Fruit fly (Drosophila melanogaster) whole organism, prepupa: ENCODE measurements around the gene CG8206.

Experiments
- CG10669 ChIP-seq: fragments of 200-800 bp; sonication (Bioruptor generic); optimal IDR thresholded peaks from 3 replicates; lab custom pipeline; 2018; ENCODE audit warnings: missing biosample characterization, mild to moderate bottlenecking, missing genetic modification characterization, moderate library complexity
- CG11294 ChIP-seq: fragments of 200-800 bp; sonication (Bioruptor generic); IDR thresholded peaks from 2 replicates; pipeline ENCODE4 v1.3.6; 2022; ENCODE audit warnings: missing biosample characterization, missing genetic modification characterization
- CG15336 ChIP-seq: fragments of 200-800 bp; sonication (Bioruptor generic); IDR thresholded peaks from 2 replicates; pipeline ENCODE4 v1.3.6; 2022; ENCODE audit warnings: missing biosample characterization, missing genetic modification characterization
- CG34406 ChIP-seq: fragments of 200-800 bp; sonication (Bioruptor generic); optimal IDR thresholded peaks from 3 replicates; lab custom pipeline; 2016; ENCODE audit warnings: missing biosample characterization, missing genetic modification characterization
- Eip78C ChIP-seq: fragments of 200-800 bp; sonication (Bioruptor generic); peaks from one replicate; lab custom pipeline; 2016; ENCODE audit warnings: missing biosample characterization, missing genetic modification characterization
- Ets21C ChIP-seq: fragments of 200-800 bp; sonication (Bioruptor generic); optimal IDR thresholded peaks from 3 replicates; lab custom pipeline; 2016; ENCODE audit warnings: missing biosample characterization, missing genetic modification characterization
- Hr39 ChIP-seq: fragments of 200-800 bp; sonication (Bioruptor generic); optimal IDR thresholded peaks from 2 replicates; lab custom pipeline; 2016; ENCODE audit warnings: missing biosample characterization, missing genetic modification characterization
- Hr4 ChIP-seq: fragments of 200-800 bp; sonication (Bioruptor generic); optimal IDR thresholded peaks from 3 replicates; lab custom pipeline; 2016; ENCODE audit warnings: missing biosample characterization, missing genetic modification characterization
- Lpt ChIP-seq: fragments of 200-800 bp; sonication (Bioruptor generic); optimal IDR thresholded peaks from 3 replicates; lab custom pipeline; 2016; ENCODE audit warnings: missing biosample characterization, missing genetic modification characterization
- Met ChIP-seq: fragments of 200-800 bp; sonication (Bioruptor generic); optimal IDR thresholded peaks from 3 replicates; lab custom pipeline; 2016; ENCODE audit warnings: missing biosample characterization, missing genetic modification characterization
- acj6 ChIP-seq: fragments of 200-800 bp; sonication (Bioruptor generic); optimal IDR thresholded peaks from 3 replicates; lab custom pipeline; 2016; ENCODE audit warnings: missing biosample characterization, missing genetic modification characterization
- pdm3 ChIP-seq: fragments of 200-800 bp; sonication (Bioruptor generic); optimal IDR thresholded peaks from 3 replicates; lab custom pipeline; 2016; ENCODE audit warnings: missing biosample characterization, missing genetic modification characterization
- salr ChIP-seq, 2 experiments: fragments of 200-800 bp; sonication (Bioruptor generic); optimal IDR thresholded peaks; 3 replicates each; lab custom pipeline; 2016 to 2018; ENCODE audit warnings: missing biosample characterization in 2 of 2, missing genetic modification characterization in 2 of 2, mild to moderate bottlenecking in 1 of 2
- ss ChIP-seq, 2 experiments: fragments of 200-800 bp; sonication (Bioruptor generic); optimal IDR thresholded peaks; 2 replicates in 1 of 2; 3 replicates in 1 of 2; lab custom pipeline; 2017 to 2018; ENCODE audit warnings: mild to moderate bottlenecking in 2 of 2, missing biosample characterization in 2 of 2, missing genetic modification characterization in 2 of 2, moderate library complexity in 1 of 2

- TF ChIP-seq ss (GFP tag; optimal IDR thresholded peaks at IDR 0.05; lab: Kevin White, UChicago) (no peak), Ets21C (no peak), salr (GFP tag; optimal IDR thresholded peaks at IDR 0.05; lab: Kevin White, UChicago) (no peak), CG15336 (GFP tag; lab: Robert Waterston, UW) (peak; percentile 60), Hr39 (GFP tag; lab: Kevin White, UChicago) (no peak), CG11294 (no peak), CG10669 (GFP tag; lab: Kevin White, UChicago) (no peak), pdm3 (no peak), acj6 (GFP tag; lab: Kevin White, UChicago) (no peak), CG34406 (GFP tag; lab: Kevin White, UChicago) (no peak), Hr4 (no peak), Met (GFP tag; lab: Kevin White, UChicago) (no peak), Lpt (no peak), Eip78C (GFP tag; lab: Kevin White, UChicago) (peak; percentile 32)
Measured at dm6 chrX:15733192-15733892, 5.7 kb upstream of the CG8206 start.
